Worm (Caenorhabditis elegans) whole organism, young adult: ENCODE data around the gene srz-54.

ENCODE experiments used
- B0261.1 ChIP-seq: sonication (generic microtip); optimal IDR thresholded peaks from 2 replicates; lab custom pipeline; 2016; ENCODE audit warnings: mild to moderate bottlenecking, missing genetic modification characterization, moderate library complexity, missing compliant biosample characterization
- B0336.3 ChIP-seq: fragments of 200-800 bp; sonication (Bioruptor generic); IDR thresholded peaks from 2 replicates; pipeline ENCODE4 v1.3.6; 2022; ENCODE audit warnings: missing genetic modification characterization, missing compliant biosample characterization
- C17E4.6 ChIP-seq: fragments of 200-800 bp; sonication (Bioruptor generic); IDR thresholded peaks from 2 replicates; pipeline ENCODE4 v1.3.6; 2022; ENCODE audit warnings: missing genetic modification reagents, missing genetic modification characterization, missing compliant biosample characterization
- K11D2.4 ChIP-seq: fragments of 200-800 bp; sonication (Bioruptor generic); IDR thresholded peaks from 2 replicates; pipeline ENCODE4 v1.3.6; 2022; ENCODE audit warnings: missing genetic modification reagents, missing genetic modification characterization, missing compliant biosample characterization
- T07F8.4 ChIP-seq: sonication (generic microtip); optimal IDR thresholded peaks from 2 replicates; lab custom pipeline; 2016; ENCODE audit warnings: mild to moderate bottlenecking, missing genetic modification characterization, moderate library complexity, missing compliant biosample characterization
- Y53F4B.3 ChIP-seq: fragments of 200-800 bp; sonication (Bioruptor generic); IDR thresholded peaks from 2 replicates; pipeline ENCODE4 v1.3.6; 2022; ENCODE audit warnings: missing genetic modification reagents, missing genetic modification characterization, missing compliant biosample characterization
- Y53G8AR.9 ChIP-seq: fragments of 200-800 bp; sonication (Bioruptor generic); conservative IDR thresholded peaks from 2 replicates; pipeline ENCODE4 v1.3.6; 2022; ENCODE audit warnings: missing genetic modification reagents, missing genetic modification characterization, missing compliant biosample characterization
- Y67H2A.10 ChIP-seq: fragments of 200-800 bp; sonication (Bioruptor generic); conservative IDR thresholded peaks from 2 replicates; pipeline ENCODE4 v1.3.6; 2022; ENCODE audit warnings: missing genetic modification reagents, missing genetic modification characterization, missing compliant biosample characterization
- Y79H2A.3 ChIP-seq: fragments of 200-800 bp; sonication (Bioruptor generic); conservative IDR thresholded peaks from 2 replicates; pipeline ENCODE4 v1.3.6; 2022; ENCODE audit warnings: missing genetic modification reagents, missing genetic modification characterization, missing compliant biosample characterization
- Y95B8A.8 ChIP-seq: fragments of 200-800 bp; sonication (Bioruptor generic); IDR thresholded peaks from 2 replicates; pipeline ENCODE4 v1.3.6; 2022; ENCODE audit warnings: missing genetic modification reagents, missing genetic modification characterization, missing compliant biosample characterization
- ama-1 ChIP-seq, 3 experiments: fragments of 150-350 bp in 1 of 3; sonication (generic microtip) in 2 of 3; optimal IDR thresholded peaks; 2 replicates each; lab custom pipeline; 2014 to 2018; ENCODE audit warnings: missing biosample characterization in 2 of 3, missing genetic modification characterization in 2 of 3, missing genetic modification reagents in 2 of 3
- aptf-2 ChIP-seq: fragments of 200-800 bp; sonication (Bioruptor generic); conservative IDR thresholded peaks from 2 replicates; pipeline ENCODE4 v1.3.6; 2022; ENCODE audit warnings: missing genetic modification reagents, missing genetic modification characterization, missing compliant biosample characterization
- atf-7 ChIP-seq: sonication (generic microtip); optimal IDR thresholded peaks from 2 replicates; lab custom pipeline; 2017; ENCODE audit warnings: mild to moderate bottlenecking, missing genetic modification characterization, missing compliant biosample characterization
- athp-1 ChIP-seq: sonication (generic microtip); optimal IDR thresholded peaks from 2 replicates; lab custom pipeline; 2017; ENCODE audit warnings: mild to moderate bottlenecking, missing genetic modification characterization, missing compliant biosample characterization
- attf-3 ChIP-seq: fragments of 200-800 bp; sonication (Bioruptor generic); conservative IDR thresholded peaks from 2 replicates; pipeline ENCODE4 v1.3.6; 2022; ENCODE audit warnings: missing genetic modification reagents, missing genetic modification characterization, missing compliant biosample characterization
- cebp-2 ChIP-seq: fragments of 200-800 bp; sonication (Bioruptor generic); IDR thresholded peaks from 2 replicates; pipeline ENCODE4 v1.3.6; 2022; ENCODE audit warnings: missing genetic modification characterization, missing compliant biosample characterization
- ceh-40 ChIP-seq: fragments of 200-800 bp; sonication (Bioruptor generic); IDR thresholded peaks from 2 replicates; pipeline ENCODE4 v1.3.6; 2022; ENCODE audit warnings: missing genetic modification characterization, missing compliant biosample characterization
- ceh-58 ChIP-seq: fragments of 200-800 bp; sonication (Bioruptor generic); IDR thresholded peaks from 2 replicates; pipeline ENCODE4 v1.3.6; 2022; ENCODE audit warnings: missing genetic modification characterization, missing compliant biosample characterization
- ceh-91 ChIP-seq: fragments of 200-800 bp; sonication (Bioruptor generic); IDR thresholded peaks from 2 replicates; pipeline ENCODE4 v1.3.6; 2022; ENCODE audit warnings: missing genetic modification reagents, missing genetic modification characterization, missing compliant biosample characterization
- dpl-1 ChIP-seq: fragments of 150-350 bp; optimal IDR thresholded peaks from 2 replicates; lab custom pipeline; 2014; ENCODE audit warnings: missing biosample characterization, missing genetic modification reagents, missing genetic modification characterization
- egrh-3 ChIP-seq: fragments of 200-800 bp; sonication (Bioruptor generic); IDR thresholded peaks from 2 replicates; pipeline ENCODE4 v1.3.6; 2022; ENCODE audit warnings: missing genetic modification reagents, missing genetic modification characterization, missing compliant biosample characterization
- ets-4 ChIP-seq: fragments of 200-800 bp; sonication (Bioruptor generic); optimal IDR thresholded peaks from 2 replicates; lab custom pipeline; 2018; ENCODE audit warnings: mild to moderate bottlenecking, missing genetic modification characterization, missing compliant biosample characterization
- gei-17 ChIP-seq: fragments of 200-800 bp; sonication (Bioruptor generic); optimal IDR thresholded peaks from 2 replicates; lab custom pipeline; 2018; ENCODE audit warnings: mild to moderate bottlenecking, missing genetic modification characterization, missing compliant biosample characterization
- hlh-12 ChIP-seq: sonication (generic microtip); optimal IDR thresholded peaks from 2 replicates; lab custom pipeline; 2016; ENCODE audit warnings: missing genetic modification characterization, missing compliant biosample characterization
- hmg-20 ChIP-seq: fragments of 200-800 bp; sonication (Bioruptor generic); IDR thresholded peaks from 2 replicates; pipeline ENCODE4 v1.3.6; 2022; ENCODE audit warnings: missing genetic modification reagents, missing genetic modification characterization, missing compliant biosample characterization
- lin-26 ChIP-seq: fragments of 200-800 bp; sonication (Bioruptor generic); IDR thresholded peaks from 2 replicates; pipeline ENCODE4 v1.3.6; 2022; ENCODE audit warnings: missing genetic modification reagents, missing genetic modification characterization, missing compliant biosample characterization
- lsl-1 ChIP-seq: fragments of 200-800 bp; sonication (Bioruptor generic); optimal IDR thresholded peaks from 2 replicates; lab custom pipeline; 2018; ENCODE audit warnings: mild to moderate bottlenecking, missing genetic modification characterization, moderate library complexity, missing compliant biosample characterization
- mcd-1 ChIP-seq: fragments of 200-800 bp; sonication (Bioruptor generic); IDR thresholded peaks from 2 replicates; pipeline ENCODE4 v1.3.6; 2022; ENCODE audit warnings: missing genetic modification reagents, missing genetic modification characterization, missing compliant biosample characterization
- mel-28 ChIP-seq: sonication (generic microtip); optimal IDR thresholded peaks from 2 replicates; lab custom pipeline; 2016; ENCODE audit warnings: borderline replicate concordance, mild to moderate bottlenecking, missing genetic modification characterization, missing compliant biosample characterization
- nfya-2 ChIP-seq: fragments of 200-800 bp; sonication (Bioruptor generic); IDR thresholded peaks from 2 replicates; pipeline ENCODE4 v1.3.6; 2022; ENCODE audit warnings: missing genetic modification reagents, missing genetic modification characterization, missing compliant biosample characterization
- nhr-80 ChIP-seq: sonication (generic microtip); optimal IDR thresholded peaks from 2 replicates; lab custom pipeline; 2016; ENCODE audit warnings: missing genetic modification characterization, missing compliant biosample characterization
- nhr-90 ChIP-seq: sonication (generic microtip); optimal IDR thresholded peaks from 2 replicates; lab custom pipeline; 2016; ENCODE audit warnings: missing genotype, mild to moderate bottlenecking, missing genetic modification characterization, missing compliant biosample characterization
- pha-4 ChIP-seq: fragments of 150-350 bp; sonication (generic microtip); optimal IDR thresholded peaks from 2 replicates; lab custom pipeline; 2014; ENCODE audit warnings: missing biosample characterization, missing genetic modification reagents, missing genetic modification characterization
- rcor-1 ChIP-seq: fragments of 200-800 bp; sonication (Bioruptor generic); IDR thresholded peaks from 2 replicates; pipeline ENCODE4 v1.3.6; 2022; ENCODE audit warnings: missing genetic modification reagents, missing genetic modification characterization, missing compliant biosample characterization
- sptf-2 ChIP-seq: fragments of 200-800 bp; sonication (Bioruptor generic); optimal IDR thresholded peaks from 2 replicates; lab custom pipeline; 2018; ENCODE audit warnings: mild to moderate bottlenecking, missing genetic modification characterization, missing compliant biosample characterization
- tbx-9 ChIP-seq: sonication (generic microtip); optimal IDR thresholded peaks from 2 replicates; lab custom pipeline; 2016; ENCODE audit warnings: borderline replicate concordance, missing genetic modification characterization, inconsistent platforms, missing compliant biosample characterization
- tlf-1 ChIP-seq: fragments of 200-800 bp; sonication (Bioruptor generic); optimal IDR thresholded peaks from 2 replicates; lab custom pipeline; 2018; ENCODE audit warnings: mild to moderate bottlenecking, missing genetic modification characterization, missing compliant biosample characterization
- zfh-2 ChIP-seq: fragments of 200-800 bp; sonication (Bioruptor generic); conservative IDR thresholded peaks from 2 replicates; pipeline ENCODE4 v1.3.6; 2022; ENCODE audit warnings: missing genetic modification reagents, missing genetic modification characterization, missing compliant biosample characterization
- zim-3 ChIP-seq: sonication (generic microtip); optimal IDR thresholded peaks from 2 replicates; lab custom pipeline; 2017; ENCODE audit warnings: mild to moderate bottlenecking, missing genetic modification characterization, moderate library complexity, missing compliant biosample characterization
- ztf-18 ChIP-seq: sonication (generic microtip); optimal IDR thresholded peaks from 2 replicates; lab custom pipeline; 2016; ENCODE audit warnings: missing genotype, mild to moderate bottlenecking, missing genetic modification characterization, missing compliant biosample characterization
- ztf-28 ChIP-seq: fragments of 200-800 bp; sonication (Bioruptor generic); IDR thresholded peaks from 2 replicates; pipeline ENCODE4 v1.3.6; 2022; ENCODE audit warnings: missing genetic modification reagents, missing genetic modification characterization, missing compliant biosample characterization
- ztf-3 ChIP-seq: fragments of 200-800 bp; sonication (Bioruptor generic); optimal IDR thresholded peaks from 2 replicates; lab custom pipeline; 2018; ENCODE audit warnings: mild to moderate bottlenecking, missing genetic modification characterization, missing compliant biosample characterization

srz-54 gene

DNA sequence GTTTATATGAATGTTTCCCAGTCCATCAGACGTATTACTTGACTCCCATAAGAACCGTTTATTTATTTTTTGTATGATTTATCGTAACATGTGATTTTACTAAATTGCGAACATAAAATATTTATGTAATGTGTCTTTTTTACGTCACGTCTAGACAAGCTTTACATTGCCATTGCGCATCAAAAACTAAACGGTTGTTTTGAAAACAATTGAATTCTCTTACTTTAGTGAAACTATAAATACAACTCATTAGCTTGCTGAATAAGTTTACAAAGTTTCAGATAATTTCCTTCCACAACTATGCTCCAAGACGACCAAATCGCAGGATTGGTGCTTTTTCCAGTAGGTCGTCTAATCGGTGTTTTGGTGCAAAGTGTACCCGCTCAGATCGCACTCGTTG lies 5.5 kb upstream of the srz-54 start, which contains the start of gene srx-54:
TSS of gene srx-54 (plus strand) at position 301 of the 400 bp plus-strand sequence.
- TF ChIP-seq cebp-2 (no peak), dpl-1 (GFP tag; lab: Kevin White, UChicago) (no peak), sptf-2 (GFP tag; lab: Kevin White, UChicago) (no peak), ztf-28 (no peak), nhr-80 (no peak), ceh-40 (GFP tag; lab: Robert Waterston, UW) (no peak), B0261.1 (tag; lab: Kevin White, UChicago) (no peak), ztf-3 (GFP tag; lab: Kevin White, UChicago) (no peak), ets-4 (no peak), egrh-3 (GFP tag; lab: Robert Waterston, UW) (no peak), hlh-12 (no peak), mel-28 (tag; lab: Kevin White, UChicago) (no peak), attf-3 (GFP tag; lab: Robert Waterston, UW) (no peak), B0336.3 (GFP tag; lab: Robert Waterston, UW) (no peak), mcd-1 (no peak)

DNA sequence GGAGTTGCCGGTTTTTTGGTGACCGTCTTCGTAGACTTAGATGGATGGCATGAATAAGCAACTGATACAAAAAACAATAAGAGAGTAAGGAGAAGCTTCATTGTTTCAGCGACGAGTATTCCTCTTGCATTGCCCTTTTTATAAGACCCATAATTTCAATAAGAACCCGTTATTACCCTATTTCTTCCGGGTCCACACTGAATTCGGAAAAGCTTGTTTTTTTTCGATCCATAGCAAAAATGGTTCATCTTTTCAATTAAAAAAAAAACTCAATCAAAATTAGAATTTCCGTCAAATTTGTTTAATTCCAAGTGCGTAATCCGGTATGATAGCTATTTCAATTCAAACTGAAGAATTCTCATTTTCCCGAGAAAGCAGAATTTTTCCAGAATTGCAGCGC lies 6.6 kb downstream of the srz-54 start, which contains the start of gene Y102A5C.40:
TSS of gene Y102A5C.40 (minus strand) at position 101 of the 400 bp plus-strand sequence.
- TF ChIP-seq nfya-2 (GFP tag; lab: Robert Waterston, UW) (no peak), cebp-2 (no peak), ama-1 (optimal IDR thresholded peaks at IDR 0.05; lab: Kevin White, UChicago) (no peak), ama-1 (GFP tag; optimal IDR thresholded peaks at IDR 0.05; lab: Kevin White, UChicago) (no peak), gei-17 (no peak), ceh-58 (GFP tag; lab: Robert Waterston, UW) (no peak), lin-26 (GFP tag; lab: Robert Waterston, UW) (no peak), athp-1 (tag; lab: Kevin White, UChicago) (no peak), tlf-1 (GFP tag; lab: Kevin White, UChicago) (no peak)

DNA sequence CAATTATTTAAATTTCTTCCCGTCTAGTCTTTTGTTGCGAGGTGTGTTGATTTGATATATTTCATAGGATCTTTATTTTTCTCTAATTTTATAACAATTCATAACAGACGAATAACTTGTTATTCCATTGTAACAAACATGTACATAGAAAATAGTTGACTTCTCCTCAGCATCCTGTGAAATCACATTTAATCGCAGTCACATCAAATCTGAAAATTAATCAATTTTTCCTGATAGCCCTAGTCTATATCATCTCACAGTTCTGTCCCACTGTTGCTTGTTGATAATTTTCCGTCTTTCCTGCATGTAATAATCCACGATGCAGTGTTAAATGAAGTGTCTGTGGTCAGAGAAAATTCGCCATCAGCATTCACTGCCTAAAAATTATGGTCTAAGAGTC lies 7.3 kb downstream of the srz-54 start:
- no peak for TF ChIP-seq hmg-20 (GFP tag; lab: Robert Waterston, UW)
- TF ChIP-seq tbx-9 (tag; lab: Kevin White, UChicago), result no peak
- no peak for TF ChIP-seq ceh-40 (GFP tag; lab: Robert Waterston, UW)
- no peak for TF ChIP-seq atf-7 (tag; lab: Kevin White, UChicago)
- no peak for TF ChIP-seq Y53G8AR.9 (GFP tag; lab: Robert Waterston, UW)
- no peak for TF ChIP-seq Y95B8A.8 (GFP tag; lab: Robert Waterston, UW)
- TF ChIP-seq ceh-91 (GFP tag; lab: Robert Waterston, UW), result no peak
- TF ChIP-seq lsl-1 (GFP tag; lab: Kevin White, UChicago), result no peak
- no peak for TF ChIP-seq Y53F4B.3 (GFP tag; lab: Robert Waterston, UW)
- TF ChIP-seq nhr-90 (tag; lab: Kevin White, UChicago), result no peak
- TF ChIP-seq zim-3 (tag; lab: Kevin White, UChicago), result no peak
- TF ChIP-seq mel-28 (tag; lab: Kevin White, UChicago), result no peak
- TF ChIP-seq mcd-1, result no peak
- no peak for TF ChIP-seq B0336.3 (GFP tag; lab: Robert Waterston, UW)
- TF ChIP-seq ztf-18 (tag; lab: Kevin White, UChicago), result no peak
- TF ChIP-seq zfh-2 (GFP tag; lab: Robert Waterston, UW), result no peak
- no peak for TF ChIP-seq rcor-1

DNA sequence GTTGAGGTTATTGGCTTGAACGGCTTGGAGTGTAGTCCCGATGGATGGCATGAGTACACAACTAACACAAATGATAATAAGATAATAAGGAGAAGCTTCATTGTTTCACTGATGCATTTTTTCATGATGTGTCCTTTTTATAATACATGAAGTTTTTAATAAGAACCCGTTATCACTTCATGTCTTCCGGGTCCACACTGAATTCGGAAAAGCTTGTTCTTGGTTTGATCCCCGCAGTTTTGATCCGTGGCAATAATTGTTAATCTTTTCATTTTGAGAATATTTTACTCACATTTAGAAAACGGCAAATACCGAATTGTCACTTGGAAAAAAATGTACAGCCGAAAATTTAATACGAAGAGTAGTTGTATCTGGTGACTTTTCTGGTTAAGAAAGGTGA lies 8.1 kb downstream of the srz-54 start, which contains the start of gene Y102A5C.27:
TSS of gene Y102A5C.27 (minus strand) at position 101 of the 400 bp plus-strand sequence.
- no peak for TF ChIP-seq athp-1 (tag; lab: Kevin White, UChicago)
- TF ChIP-seq K11D2.4, result no peak
- TF ChIP-seq pha-4, result no peak
- TF ChIP-seq Y79H2A.3 (GFP tag; lab: Robert Waterston, UW), result no peak
- no peak for TF ChIP-seq C17E4.6
- no peak for TF ChIP-seq aptf-2 (GFP tag; lab: Robert Waterston, UW)
- no peak for TF ChIP-seq ceh-58 (GFP tag; lab: Robert Waterston, UW)
- no peak for TF ChIP-seq Y67H2A.10 (GFP tag; lab: Robert Waterston, UW)
- no peak for TF ChIP-seq T07F8.4 (tag; lab: Kevin White, UChicago)
